Worm (Caenorhabditis elegans) whole organism, L4 larva: Measurements from ENCODE around the gene pigc-1.

ENCODE experiments used
- R02D3.7 ChIP-seq: fragments of 150-350 bp; sonication (generic microtip); optimal IDR thresholded peaks from 3 replicates; lab custom pipeline; 2014; ENCODE audit warnings: missing biosample characterization, missing genetic modification characterization
- T20F7.1 ChIP-seq: fragments of 200-800 bp; sonication (Bioruptor generic); optimal IDR thresholded peaks from 2 replicates; lab custom pipeline; 2018; ENCODE audit warnings: mild to moderate bottlenecking, missing genetic modification characterization, missing compliant biosample characterization
- Y105C5A.15 ChIP-seq: fragments of 200-800 bp; sonication (Bioruptor generic); IDR thresholded peaks from 2 replicates; pipeline ENCODE4 v1.3.6; 2022; ENCODE audit warnings: missing genetic modification characterization, missing compliant biosample characterization
- Y48G9A.11 ChIP-seq: fragments of 200-800 bp; sonication (Bioruptor generic); IDR thresholded peaks from 2 replicates; pipeline ENCODE4 v1.3.6; 2022; ENCODE audit warnings: missing genetic modification reagents, missing genetic modification characterization, missing compliant biosample characterization
- Y5F2A.4 ChIP-seq: fragments of 200-800 bp; sonication (Bioruptor generic); optimal IDR thresholded peaks from 2 replicates; lab custom pipeline; 2018; ENCODE audit warnings: mild to moderate bottlenecking, missing genetic modification characterization, missing compliant biosample characterization
- ZK337.2 ChIP-seq: fragments of 200-800 bp; sonication (Bioruptor generic); IDR thresholded peaks from 2 replicates; pipeline ENCODE4 v1.3.6; 2022; ENCODE audit warnings: missing genetic modification reagents, missing genetic modification characterization, missing compliant biosample characterization
- ZK546.5 ChIP-seq, 2 experiments: sonication (generic microtip); optimal IDR thresholded peaks; 2 replicates each; lab custom pipeline; 2017; ENCODE audit warnings: missing biosample characterization in 2 of 2, missing genetic modification characterization in 2 of 2
- aha-1 ChIP-seq: fragments of 150-350 bp; peaks from one replicate; lab custom pipeline; 2014; ENCODE audit warnings: missing biosample characterization, missing genetic modification characterization
- ama-1 ChIP-seq: fragments of 150-350 bp; optimal IDR thresholded peaks from 2 replicates; lab custom pipeline; 2014; ENCODE audit warnings: inconsistent platforms, mixed read lengths
- arid-1 ChIP-seq: fragments of 200-800 bp; sonication (Bioruptor generic); conservative IDR thresholded peaks from 2 replicates; pipeline ENCODE4 v1.3.6; 2022; ENCODE audit warnings: missing genetic modification reagents, missing genetic modification characterization, missing compliant biosample characterization
- ceh-20 ChIP-seq: fragments of 200-800 bp; sonication (Bioruptor generic); IDR thresholded peaks from 2 replicates; pipeline ENCODE4 v1.3.6; 2022; ENCODE audit warnings: missing genetic modification reagents, missing genetic modification characterization, missing compliant biosample characterization
- ctbp-1 ChIP-seq: fragments of 200-800 bp; sonication (Bioruptor generic); IDR thresholded peaks from 2 replicates; pipeline ENCODE4 v1.3.6; 2022; ENCODE audit warnings: missing genetic modification reagents, missing genetic modification characterization, missing compliant biosample characterization
- daf-12 ChIP-seq: fragments of 150-350 bp; optimal IDR thresholded peaks from 2 replicates; lab custom pipeline; 2014; ENCODE audit warnings: missing biosample characterization, missing genetic modification reagents, missing genetic modification characterization
- daf-16 ChIP-seq, 3 experiments: sonication (generic microtip); optimal IDR thresholded peaks; 2 replicates each; lab custom pipeline; 2016 to 2017; ENCODE audit warnings: missing genetic modification characterization in 3 of 3, missing genetic modification reagents in 3 of 3, mild to moderate bottlenecking in 2 of 3, missing compliant biosample characterization in 2 of 3, missing biosample characterization in 1 of 3, moderate library complexity in 1 of 3
- dmd-9 ChIP-seq: fragments of 200-800 bp; sonication (Bioruptor generic); IDR thresholded peaks from 2 replicates; pipeline ENCODE4 v1.3.6; 2022; ENCODE audit warnings: missing genetic modification reagents, missing genetic modification characterization, missing compliant biosample characterization
- dpl-1 ChIP-seq: fragments of 150-350 bp; optimal IDR thresholded peaks from 2 replicates; lab custom pipeline; 2014; ENCODE audit warnings: missing biosample characterization, missing genetic modification reagents, missing genetic modification characterization
- dve-1 ChIP-seq: sonication (generic microtip); optimal IDR thresholded peaks from 2 replicates; lab custom pipeline; 2017; ENCODE audit warnings: antibody characterized with exemption, mild to moderate bottlenecking, missing genetic modification characterization, missing compliant biosample characterization; ENCODE audit not compliant: insufficient read depth
- fkh-10 ChIP-seq: fragments of 150-350 bp; optimal IDR thresholded peaks from 2 replicates; lab custom pipeline; 2014; ENCODE audit warnings: missing biosample characterization, missing genetic modification reagents, missing genetic modification characterization
- fos-1 ChIP-seq: fragments of 150-350 bp; optimal IDR thresholded peaks from 2 replicates; lab custom pipeline; 2014; ENCODE audit warnings: missing biosample characterization, missing genetic modification characterization
- gei-8 ChIP-seq: fragments of 200-800 bp; sonication (Bioruptor generic); optimal IDR thresholded peaks from 2 replicates; lab custom pipeline; 2018; ENCODE audit warnings: mild to moderate bottlenecking, missing genetic modification characterization, missing compliant biosample characterization
- hlh-11 ChIP-seq: fragments of 200-800 bp; sonication (Bioruptor generic); optimal IDR thresholded peaks from 2 replicates; lab custom pipeline; 2018; ENCODE audit warnings: mild to moderate bottlenecking, missing genetic modification characterization, missing compliant biosample characterization
- hlh-30 ChIP-seq: sonication (generic microtip); optimal IDR thresholded peaks from 2 replicates; lab custom pipeline; 2017; ENCODE audit warnings: antibody characterized with exemption, mild to moderate bottlenecking, missing genetic modification characterization, missing compliant biosample characterization; ENCODE audit not compliant: insufficient read depth
- lin-15B ChIP-seq: fragments of 150-350 bp; sonication (generic microtip); optimal IDR thresholded peaks from 3 replicates; lab custom pipeline; 2014; ENCODE audit warnings: missing biosample characterization, missing genetic modification characterization
- lin-38 ChIP-seq: fragments of 200-800 bp; sonication (Bioruptor generic); IDR thresholded peaks from 2 replicates; pipeline ENCODE4 v1.3.6; 2022; ENCODE audit warnings: missing genetic modification reagents, missing genetic modification characterization, missing compliant biosample characterization
- lin-39 ChIP-seq: fragments of 150-350 bp; optimal IDR thresholded peaks from 2 replicates; lab custom pipeline; 2014; ENCODE audit warnings: missing biosample characterization, missing genetic modification reagents, missing genetic modification characterization
- madf-5 ChIP-seq, 2 experiments: fragments of 200-800 bp; sonication (Bioruptor generic); IDR thresholded peaks; 2 replicates each; pipeline ENCODE4 v1.3.6; 2022; ENCODE audit warnings: missing compliant biosample characterization in 2 of 2, missing genetic modification characterization in 2 of 2
- mdl-1 ChIP-seq, 2 experiments: fragments of 150-350 bp in 1 of 2; sonication (generic microtip) in 1 of 2; optimal IDR thresholded peaks; 2 replicates each; lab custom pipeline; 2014 to 2017; ENCODE audit warnings: missing biosample characterization in 2 of 2, missing genetic modification characterization in 2 of 2
- mdt-29 ChIP-seq: fragments of 200-800 bp; sonication (Bioruptor generic); IDR thresholded peaks from 2 replicates; pipeline ENCODE4 v1.3.6; 2022; ENCODE audit warnings: missing genetic modification reagents, missing genetic modification characterization, missing compliant biosample characterization
- mes-2 ChIP-seq: sonication (generic microtip); optimal IDR thresholded peaks from 2 replicates; lab custom pipeline; 2016; ENCODE audit warnings: missing genotype, mild to moderate bottlenecking, missing genetic modification characterization, missing compliant biosample characterization; ENCODE audit not compliant: poor library complexity, severe bottlenecking
- mxl-3 ChIP-seq: fragments of 200-800 bp; sonication (Bioruptor generic); optimal IDR thresholded peaks from 2 replicates; lab custom pipeline; 2018; ENCODE audit warnings: mild to moderate bottlenecking, missing genetic modification characterization, missing compliant biosample characterization
- php-3 ChIP-seq: fragments of 200-800 bp; sonication (Bioruptor generic); IDR thresholded peaks from 2 replicates; pipeline ENCODE4 v1.3.6; 2022; ENCODE audit warnings: missing genetic modification reagents, missing genetic modification characterization, missing compliant biosample characterization
- rbr-2 ChIP-seq: sonication (generic microtip); optimal IDR thresholded peaks from 2 replicates; lab custom pipeline; 2016; ENCODE audit warnings: missing genotype, missing genetic modification characterization, missing compliant biosample characterization
- saeg-2 ChIP-seq: fragments of 200-800 bp; sonication (Bioruptor generic); IDR thresholded peaks from 2 replicates; pipeline ENCODE4 v1.3.6; 2022; ENCODE audit warnings: missing genetic modification reagents, missing genetic modification characterization, missing compliant biosample characterization
- snpc-1.2 ChIP-seq: fragments of 200-800 bp; sonication (Bioruptor generic); IDR thresholded peaks from 2 replicates; pipeline ENCODE4 v1.3.6; 2022; ENCODE audit warnings: missing genetic modification reagents, missing genetic modification characterization, missing compliant biosample characterization
- snpc-4 ChIP-seq: fragments of 150-350 bp; optimal IDR thresholded peaks from 2 replicates; lab custom pipeline; 2014; ENCODE audit warnings: missing biosample characterization, missing genetic modification characterization
- spr-3 ChIP-seq: fragments of 200-800 bp; sonication (Bioruptor generic); optimal IDR thresholded peaks from 2 replicates; lab custom pipeline; 2018; ENCODE audit warnings: mild to moderate bottlenecking, missing genetic modification characterization, missing compliant biosample characterization
- tra-1 ChIP-seq: fragments of 200-800 bp; sonication (Bioruptor generic); IDR thresholded peaks from 2 replicates; pipeline ENCODE4 v1.3.6; 2022; ENCODE audit warnings: missing genetic modification reagents, missing genetic modification characterization, missing compliant biosample characterization
- unc-39 ChIP-seq: sonication (generic microtip); optimal IDR thresholded peaks from 2 replicates; lab custom pipeline; 2017; ENCODE audit warnings: missing biosample characterization, missing genetic modification characterization
- unc-62 ChIP-seq, 3 experiments: fragments of 150-350 bp in 1 of 3; sonication (generic microtip); optimal IDR thresholded peaks in 2 of 3; peaks in 1 of 3; 1 replicate in 1 of 3; 2 replicates in 2 of 3; lab custom pipeline; 2014 to 2017; ENCODE audit warnings: missing biosample characterization in 3 of 3, missing genetic modification characterization in 3 of 3, missing genetic modification reagents in 3 of 3, missing genotype in 1 of 3
- zip-11 ChIP-seq: fragments of 200-800 bp; sonication (Bioruptor generic); IDR thresholded peaks from 2 replicates; pipeline ENCODE4 v1.3.6; 2022; ENCODE audit warnings: missing genetic modification characterization, missing compliant biosample characterization
- ztf-11 ChIP-seq: fragments of 150-350 bp; optimal IDR thresholded peaks from 2 replicates; lab custom pipeline; 2014; ENCODE audit warnings: missing biosample characterization, missing genetic modification characterization

The pigc-1 gene

ce11 chrIV:9320023-9320422, 22.9 kb downstream of the pigc-1 start:
- TF ChIP-seq ztf-11 (no peak), hlh-30 (tag; lab: Kevin White, UChicago) (no peak), Y105C5A.15 (0 out of 2 replicates have a peak, but pooled peaks have one; percentile 40), unc-62 (GFP tag; optimal IDR thresholded peaks at IDR 0.05 in 1 of 2; lab: Kevin White, UChicago) (peak in 1 of 2 experiments; percentile 51), unc-62 (tag; optimal IDR thresholded peaks at IDR 0.05; lab: Kevin White, UChicago) (no peak), hlh-11 (tag; lab: Kevin White, UChicago) (no peak), arid-1 (GFP tag; lab: Robert Waterston, UW) (0 out of 2 replicates have a peak, but pooled peaks have one; percentile 41), unc-39 (tag; lab: Kevin White, UChicago) (no peak), Y48G9A.11 (GFP tag; lab: Robert Waterston, UW) (0 out of 2 replicates have a peak, but pooled peaks have one; percentile 30), ama-1 (lab: Kevin White, UChicago) (peak; percentile 31), Y5F2A.4 (no peak), daf-12 (no peak), lin-39 (no peak), daf-16 (GFP tag; optimal IDR thresholded peaks at IDR 0.05; lab: Kevin White, UChicago) (no peak), daf-16 (tag; optimal IDR thresholded peaks at IDR 0.05; lab: Kevin White, UChicago) (peak; percentile 18), gei-8 (GFP tag; lab: Kevin White, UChicago) (peak; percentile 30)

ce11 chrIV:9319080-9319479, 23.9 kb downstream of the pigc-1 start, which contains the start of the genes F49C12.11 and nemt-1:
Gene F49C12.11, plus strand, starts transcription at chrIV:9319380.
Gene nemt-1, minus strand, starts transcription at chrIV:9319439.
- TF ChIP-seq lin-15B (no peak), spr-3 (no peak), saeg-2 (no peak), daf-16 (GFP tag; optimal IDR thresholded peaks at IDR 0.05; lab: Kevin White, UChicago) (no peak), daf-16 (tag; optimal IDR thresholded peaks at IDR 0.05; lab: Kevin White, UChicago) (no peak), ZK337.2 (GFP tag; lab: Robert Waterston, UW) (no peak), madf-5 (GFP tag; IDR thresholded peaks at IDR 0.05; lab: Robert Waterston, UW) (no peak), fos-1 (tag; lab: Kevin White, UChicago) (no peak), mdl-1 (tag; optimal IDR thresholded peaks at IDR 0.05; lab: Kevin White, UChicago) (no peak), snpc-4 (tag; lab: Kevin White, UChicago) (no peak), snpc-1.2 (no peak), tra-1 (GFP tag; lab: Robert Waterston, UW) (no peak), R02D3.7 (tag; lab: Kevin White, UChicago) (no peak), dmd-9 (GFP tag; lab: Robert Waterston, UW) (no peak), php-3 (GFP tag; lab: Robert Waterston, UW) (no peak), mdt-29 (no peak), mxl-3 (GFP tag; lab: Kevin White, UChicago) (no peak), gei-8 (GFP tag; lab: Kevin White, UChicago) (no peak)

ce11 chrIV:9318147-9318546, 24.8 kb downstream of the pigc-1 start:
- no peak for TF ChIP-seq hlh-11 (tag; lab: Kevin White, UChicago)
- peak; percentile 75 for TF ChIP-seq aha-1 (tag; lab: Kevin White, UChicago)
- TF ChIP-seq lin-38 (GFP tag; lab: Robert Waterston, UW) = peak; percentile 55

- TF ChIP-seq dpl-1 (GFP tag; lab: Kevin White, UChicago) = peak; percentile 47
- no peak for TF ChIP-seq ZK546.5 (tag; optimal IDR thresholded peaks at IDR 0.05; lab: Kevin White, UChicago)
- TF ChIP-seq mdl-1 (tag; optimal IDR thresholded peaks at IDR 0.05; lab: Kevin White, UChicago) = peak in 1 of 2 experiments; percentile 9
- TF ChIP-seq hlh-11 (tag; lab: Kevin White, UChicago) = peak; percentile 30
- no peak for TF ChIP-seq zip-11 (GFP tag; lab: Robert Waterston, UW)
- TF ChIP-seq fkh-10 (GFP tag; lab: Kevin White, UChicago) = peak; percentile 19
- no peak for TF ChIP-seq daf-16 (GFP tag; optimal IDR thresholded peaks at IDR 0.05; lab: Kevin White, UChicago)
- peak; percentile 12 for TF ChIP-seq daf-16 (tag; optimal IDR thresholded peaks at IDR 0.05; lab: Kevin White, UChicago)
- TF ChIP-seq unc-62 (GFP tag; optimal IDR thresholded peaks at IDR 0.05 in 1 of 2; lab: Kevin White, UChicago) = peak in 1 of 2 experiments; percentile 21
- no peak for TF ChIP-seq unc-62 (tag; optimal IDR thresholded peaks at IDR 0.05; lab: Kevin White, UChicago)
- TF ChIP-seq ctbp-1 (GFP tag; lab: Robert Waterston, UW) = 0 out of 2 replicates have a peak, but pooled peaks have one; percentile 9
- TF ChIP-seq rbr-2 (tag; lab: Kevin White, UChicago) = peak; percentile 19
- peak; percentile 19 for TF ChIP-seq dve-1 (tag; lab: Kevin White, UChicago)
- TF ChIP-seq tra-1 (GFP tag; lab: Robert Waterston, UW) = no peak
- peak; percentile 83 for TF ChIP-seq mes-2 (tag; lab: Kevin White, UChicago)
- TF ChIP-seq snpc-1.2 = peak; percentile 45; the same call in 1 of the 2 replicates
- no peak for TF ChIP-seq ceh-20 (GFP tag; lab: Robert Waterston, UW)
- peak; percentile 3 for TF ChIP-seq T20F7.1 (GFP tag; lab: Kevin White, UChicago)
Measured at ce11 chrIV:9316068-9316681, 26.8 kb downstream of the pigc-1 start, which contains the start of the genes F49C12.9 and rpn-7. Gene F49C12.9, minus strand, starts transcription at chrIV:9316215. Gene rpn-7, plus strand, starts transcription at chrIV:9316631.
